Fruit fly (Drosophila melanogaster): ENCODE results near the gene Stam.

DNA sequence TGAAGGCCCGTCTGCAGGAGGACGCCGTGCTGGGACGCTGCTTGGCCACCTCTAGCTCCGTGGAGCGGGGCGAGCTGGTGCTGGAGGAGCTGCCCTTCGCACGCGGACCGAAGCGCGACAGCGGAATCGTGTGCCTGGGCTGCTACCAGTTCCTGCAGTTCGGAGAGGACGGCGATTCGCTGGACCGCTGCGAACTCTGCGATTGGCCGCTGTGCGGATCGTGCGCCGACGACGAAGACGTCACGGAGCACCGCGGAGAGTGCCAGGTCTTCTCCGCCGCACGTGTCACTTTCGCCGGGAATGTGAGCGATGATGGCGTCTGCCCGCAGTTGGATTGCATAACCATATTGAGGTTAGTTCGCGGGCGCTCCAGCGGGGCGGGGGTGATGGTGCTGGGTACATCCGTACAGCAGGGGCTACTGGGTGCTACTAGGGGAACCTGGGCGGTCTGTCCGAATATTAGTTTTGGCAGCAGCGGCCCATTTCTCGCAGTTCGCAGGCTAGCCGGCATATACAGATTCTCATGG is 6.9 kb upstream of the Stam start:
- TF ChIP-seq insv (optimal IDR thresholded peaks at IDR 0.05) = no peak
- TF ChIP-seq Myc (optimal IDR thresholded peaks at IDR 0.05) = no peak
- no peak for TF ChIP-seq psq (optimal IDR thresholded peaks at IDR 0.05)
- TF ChIP-seq h (optimal IDR thresholded peaks at IDR 0.05) = no peak
- no peak for TF ChIP-seq Sin3A (optimal IDR thresholded peaks at IDR 0.05)
- TF ChIP-seq ttk (optimal IDR thresholded peaks at IDR 0.05) = no peak

Measured in Kc167 (cell line).